Worm (Caenorhabditis elegans) whole organism, L1 larva: ENCODE data around the gene ubc-20.
A peak's percentile ranks its signal among the peaks of the same experiment; 100 is the strongest.

Source experiments
- C16A3.4 ChIP-seq: fragments of 150-350 bp; optimal IDR thresholded peaks from 2 replicates; lab custom pipeline; 2014; ENCODE audit warnings: missing biosample characterization, missing genetic modification characterization
- F16B12.6 ChIP-seq: fragments of 150-350 bp; optimal IDR thresholded peaks from 2 replicates; lab custom pipeline; 2014; ENCODE audit warnings: missing biosample characterization, missing genetic modification characterization
- aly-2 ChIP-seq: fragments of 150-350 bp; optimal IDR thresholded peaks from 2 replicates; lab custom pipeline; 2014; ENCODE audit warnings: missing biosample characterization, missing genetic modification characterization
- ama-1 ChIP-seq: fragments of 150-350 bp; optimal IDR thresholded peaks from 2 replicates; lab custom pipeline; 2014
- ceh-8 ChIP-seq: fragments of 200-800 bp; sonication (Bioruptor generic); optimal IDR thresholded peaks from 2 replicates; lab custom pipeline; 2018; ENCODE audit warnings: mild to moderate bottlenecking, missing genetic modification characterization, moderate library complexity, missing compliant biosample characterization
- ceh-82 ChIP-seq, 3 experiments: fragments of 150-350 bp in 1 of 3; sonication (generic microtip) in 2 of 3; optimal IDR thresholded peaks; 2 replicates each; lab custom pipeline; 2014 to 2017; ENCODE audit warnings: missing biosample characterization in 3 of 3, missing genetic modification characterization in 3 of 3
- ceh-88 ChIP-seq: fragments of 200-800 bp; sonication (Bioruptor generic); IDR thresholded peaks from 2 replicates; pipeline ENCODE4 v1.3.6; 2022; ENCODE audit warnings: missing genetic modification characterization, missing compliant biosample characterization
- dpl-1 ChIP-seq, 3 experiments: fragments of 150-350 bp in 2 of 3; sonication (generic microtip) in 1 of 3; optimal IDR thresholded peaks; 2 replicates each; lab custom pipeline; 2014 to 2017; ENCODE audit warnings: missing biosample characterization in 3 of 3, missing genetic modification characterization in 3 of 3, missing genetic modification reagents in 3 of 3
- efl-1 ChIP-seq, 4 experiments: fragments of 150-350 bp; optimal IDR thresholded peaks in 3 of 4; peaks in 1 of 4; 1 replicate in 1 of 4; 2 replicates in 3 of 4; lab custom pipeline; 2014; ENCODE audit warnings: missing biosample characterization in 2 of 4, missing genetic modification characterization in 2 of 4, missing genetic modification reagents in 2 of 4
- efl-3 ChIP-seq: fragments of 200-800 bp; sonication (Bioruptor generic); optimal IDR thresholded peaks from 2 replicates; lab custom pipeline; 2018; ENCODE audit warnings: mild to moderate bottlenecking, missing genetic modification characterization, missing compliant biosample characterization
- egl-27 ChIP-seq, 2 experiments: fragments of 150-350 bp in 1 of 2; sonication (generic microtip); optimal IDR thresholded peaks; 3 replicates each; lab custom pipeline; 2017 to 2018; ENCODE audit warnings: missing biosample characterization in 2 of 2, missing genetic modification characterization in 2 of 2, missing genetic modification reagents in 2 of 2
- elt-3 ChIP-seq, 6 experiments: fragments of 150-350 bp in 1 of 6; sonication (generic microtip); optimal IDR thresholded peaks; 2 replicates each; lab custom pipeline; 2017 to 2018; ENCODE audit warnings: missing biosample characterization in 6 of 6, missing genetic modification characterization in 6 of 6, inconsistent platforms in 1 of 6
- fkh-4 ChIP-seq: sonication (generic microtip); optimal IDR thresholded peaks from 2 replicates; lab custom pipeline; 2016; ENCODE audit warnings: missing compliant biosample characterization, missing genetic modification characterization, borderline replicate concordance
- fkh-8 ChIP-seq: sonication (generic microtip); optimal IDR thresholded peaks from 2 replicates; lab custom pipeline; 2016; ENCODE audit warnings: mild to moderate bottlenecking, missing genetic modification characterization, missing compliant biosample characterization
- grh-1 ChIP-seq: fragments of 200-800 bp; sonication (Bioruptor generic); IDR thresholded peaks from 2 replicates; pipeline ENCODE4 v1.3.6; 2022; ENCODE audit warnings: missing genetic modification reagents, missing genetic modification characterization, missing compliant biosample characterization
- hlh-17 ChIP-seq: fragments of 200-800 bp; sonication (Bioruptor generic); optimal IDR thresholded peaks from 2 replicates; lab custom pipeline; 2018; ENCODE audit warnings: missing genetic modification characterization, mild to moderate bottlenecking, missing compliant biosample characterization, moderate library complexity, borderline replicate concordance
- lin-14 ChIP-seq: fragments of 200-800 bp; sonication (Bioruptor generic); optimal IDR thresholded peaks from 2 replicates; lab custom pipeline; 2018; ENCODE audit warnings: mild to moderate bottlenecking, missing genetic modification characterization, moderate library complexity, missing compliant biosample characterization
- lin-35 ChIP-seq, 2 experiments: fragments of 150-350 bp; optimal IDR thresholded peaks; 2 replicates each; lab custom pipeline; 2014; ENCODE audit warnings: missing biosample characterization in 2 of 2, missing genetic modification characterization in 2 of 2, missing genetic modification reagents in 2 of 2
- mep-1 ChIP-seq: fragments of 150-350 bp; optimal IDR thresholded peaks from 2 replicates; lab custom pipeline; 2014; ENCODE audit warnings: missing biosample characterization, missing genetic modification characterization
- nhr-11 ChIP-seq: fragments of 150-350 bp; optimal IDR thresholded peaks from 2 replicates; lab custom pipeline; 2014; ENCODE audit warnings: missing biosample characterization, missing genetic modification characterization
- nhr-12 ChIP-seq: sonication (generic microtip); optimal IDR thresholded peaks from 2 replicates; lab custom pipeline; 2017; ENCODE audit warnings: missing biosample characterization, missing genetic modification characterization
- nhr-19 ChIP-seq: fragments of 200-800 bp; sonication (Bioruptor generic); conservative IDR thresholded peaks from 2 replicates; pipeline ENCODE4 v1.3.6; 2022; ENCODE audit warnings: missing genetic modification characterization, missing compliant biosample characterization
- nhr-76 ChIP-seq: sonication (generic microtip); optimal IDR thresholded peaks from 2 replicates; lab custom pipeline; 2017; ENCODE audit warnings: missing biosample characterization, missing genetic modification characterization
- nhr-84 ChIP-seq: sonication (generic microtip); optimal IDR thresholded peaks from 2 replicates; lab custom pipeline; 2017; ENCODE audit warnings: missing biosample characterization, missing genetic modification characterization
- pag-3 ChIP-seq: sonication (generic microtip); optimal IDR thresholded peaks from 2 replicates; lab custom pipeline; 2017; ENCODE audit warnings: missing genetic modification characterization, mild to moderate bottlenecking, missing compliant biosample characterization, antibody characterized with exemption, borderline replicate concordance; ENCODE audit not compliant: insufficient read depth
- pax-3 ChIP-seq: fragments of 200-800 bp; sonication (Bioruptor generic); optimal IDR thresholded peaks from 2 replicates; lab custom pipeline; 2018; ENCODE audit warnings: mild to moderate bottlenecking, missing genetic modification characterization, moderate library complexity, missing compliant biosample characterization
- pqm-1 ChIP-seq: sonication (generic microtip); optimal IDR thresholded peaks from 3 replicates; lab custom pipeline; 2017; ENCODE audit warnings: missing biosample characterization, missing genetic modification characterization
- snu-23 ChIP-seq: sonication (generic microtip); optimal IDR thresholded peaks from 2 replicates; lab custom pipeline; 2016; ENCODE audit warnings: missing genetic modification characterization, missing compliant biosample characterization
- sup-37 ChIP-seq: fragments of 200-800 bp; sonication (Bioruptor generic); optimal IDR thresholded peaks from 2 replicates; lab custom pipeline; 2018; ENCODE audit warnings: mild to moderate bottlenecking, missing genetic modification characterization, missing compliant biosample characterization
- tbx-2 ChIP-seq: sonication (generic microtip); optimal IDR thresholded peaks from 2 replicates; lab custom pipeline; 2016; ENCODE audit warnings: missing genetic modification characterization, missing compliant biosample characterization
- tlp-1 ChIP-seq: fragments of 150-350 bp; optimal IDR thresholded peaks from 2 replicates; lab custom pipeline; 2014; ENCODE audit warnings: missing biosample characterization, missing genetic modification characterization
- unc-30 ChIP-seq: sonication (generic microtip); optimal IDR thresholded peaks from 2 replicates; lab custom pipeline; 2017; ENCODE audit warnings: missing biosample characterization, missing genetic modification characterization
- xbp-1 ChIP-seq: sonication (generic microtip); optimal IDR thresholded peaks from 2 replicates; lab custom pipeline; 2016; ENCODE audit warnings: missing genetic modification characterization, missing compliant biosample characterization
- ztf-11 ChIP-seq, 2 experiments: sonication (generic microtip); optimal IDR thresholded peaks; 2 replicates each; lab custom pipeline; 2016 to 2017; ENCODE audit warnings: missing genetic modification characterization in 2 of 2, missing biosample characterization in 1 of 2, missing compliant biosample characterization in 1 of 2

The ubc-20 gene

ce11 chrIII:188426-188888 is at the start of gene ubc-20 (continued):
- TF ChIP-seq pax-3 (tag; lab: Kevin White, UChicago) (no peak), pag-3 (tag; lab: Kevin White, UChicago) (no peak), sup-37 (GFP tag; lab: Kevin White, UChicago) (no peak), egl-27 (tag; optimal IDR thresholded peaks at IDR 0.05; lab: Kevin White, UChicago) (no peak), snu-23 (peak; percentile 48), F16B12.6 (tag; lab: Kevin White, UChicago) (no peak), dpl-1 (GFP tag; optimal IDR thresholded peaks at IDR 0.05; lab: Kevin White, UChicago) (peak in 2 of 3 experiments; percentile 24 to 50), lin-35 (GFP tag; optimal IDR thresholded peaks at IDR 0.05; lab: Kevin White, UChicago) (peak; percentile 17 to 61), nhr-84 (tag; lab: Kevin White, UChicago) (no peak), ceh-8 (GFP tag; lab: Kevin White, UChicago) (no peak), mep-1 (tag; lab: Kevin White, UChicago) (no peak), grh-1 (no peak), tbx-2 (peak; percentile 22), tlp-1 (no peak), ceh-88 (GFP tag; lab: Robert Waterston, UW) (no peak)

ce11 chrIII:140904-141303 is 47.7 kb upstream of the ubc-20 start, which contains the start of gene fbxb-81:
TSS of gene fbxb-81 (minus strand) at chrIII:141217.
- TF ChIP-seq aly-2: no peak
- TF ChIP-seq fkh-4: no peak
- TF ChIP-seq nhr-76: no peak
- no peak for TF ChIP-seq ztf-11 (tag; optimal IDR thresholded peaks at IDR 0.05; lab: Kevin White, UChicago)
- no peak for TF ChIP-seq nhr-19
- no peak for TF ChIP-seq sup-37 (GFP tag; lab: Kevin White, UChicago)
- TF ChIP-seq nhr-12 (tag; lab: Kevin White, UChicago): no peak
- TF ChIP-seq fkh-8: no peak
- TF ChIP-seq efl-3: no peak
- TF ChIP-seq efl-1 (optimal IDR thresholded peaks at IDR 0.05; lab: Kevin White, UChicago): no peak
- no peak for TF ChIP-seq efl-1 (GFP tag; optimal IDR thresholded peaks at IDR 0.05 in 1 of 2; lab: Kevin White, UChicago)
- TF ChIP-seq ceh-82 (tag; optimal IDR thresholded peaks at IDR 0.05; lab: Kevin White, UChicago): no peak
- TF ChIP-seq elt-3 (tag; optimal IDR thresholded peaks at IDR 0.05; lab: Kevin White, UChicago): no peak
- no peak for TF ChIP-seq C16A3.4
- no peak for TF ChIP-seq unc-30 (tag; lab: Kevin White, UChicago)
- TF ChIP-seq ama-1 (lab: Kevin White, UChicago): no peak
- TF ChIP-seq hlh-17: no peak
- TF ChIP-seq nhr-11 (tag; lab: Kevin White, UChicago): no peak
- no peak for TF ChIP-seq pqm-1

ce11 chrIII:143121-143520 is 45.5 kb upstream of the ubc-20 start, which contains the start of gene fbxb-82:
TSS of gene fbxb-82 (minus strand) at chrIII:143221.
- TF ChIP-seq xbp-1 (tag; lab: Kevin White, UChicago): no peak
- TF ChIP-seq efl-1 (optimal IDR thresholded peaks at IDR 0.05; lab: Kevin White, UChicago): no peak
- TF ChIP-seq efl-1 (GFP tag; optimal IDR thresholded peaks at IDR 0.05 in 1 of 2; lab: Kevin White, UChicago): peak in 1 of 2 experiments; percentile 1

ce11 chrIII:145078-145477 is 43.6 kb upstream of the ubc-20 start, which contains the start of the genes T17A3.12 and fbxb-83:
TSS of gene T17A3.12 (minus strand) at chrIII:145178.
TSS of gene fbxb-83 (minus strand) at chrIII:145211.
- TF ChIP-seq lin-14 (GFP tag; lab: Kevin White, UChicago): no peak
- TF ChIP-seq hlh-17: no peak

ce11 chrIII:146369-146768 is 42.3 kb upstream of the ubc-20 start, which contains the start of gene fbxb-84:
TSS of gene fbxb-84 (minus strand) at chrIII:146469.
- no peak for TF ChIP-seq aly-2
